Fruit fly (Drosophila melanogaster): ENCODE results near the gene Lcp65Ad.

DNA sequence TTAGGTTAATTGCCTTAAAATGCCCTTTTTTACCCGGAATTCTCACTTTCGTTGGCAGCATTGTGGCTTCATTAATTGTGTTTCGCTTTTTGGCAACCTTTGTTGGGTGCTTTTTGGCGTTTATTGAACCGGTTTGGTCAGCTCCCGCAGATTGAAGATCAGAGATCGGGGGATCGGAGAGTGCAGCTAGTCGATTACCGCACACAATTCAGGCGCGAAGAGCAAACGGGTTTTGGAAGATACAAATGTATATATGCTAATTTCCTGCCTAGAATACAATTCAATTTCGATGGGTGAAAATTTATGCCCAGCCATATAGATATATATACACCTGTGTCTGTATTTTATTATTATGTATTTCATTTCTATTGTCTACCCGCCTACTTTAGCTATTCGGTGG is 1.7 kb upstream of the Lcp65Ad start:
- TF ChIP-seq CG8478 (optimal IDR thresholded peaks at IDR 0.05) (no peak), CTCF (optimal IDR thresholded peaks at IDR 0.05) (no peak)
